Fruit fly (Drosophila melanogaster): ENCODE measurements around the gene CG5787.

Gene CG5787

DNA sequence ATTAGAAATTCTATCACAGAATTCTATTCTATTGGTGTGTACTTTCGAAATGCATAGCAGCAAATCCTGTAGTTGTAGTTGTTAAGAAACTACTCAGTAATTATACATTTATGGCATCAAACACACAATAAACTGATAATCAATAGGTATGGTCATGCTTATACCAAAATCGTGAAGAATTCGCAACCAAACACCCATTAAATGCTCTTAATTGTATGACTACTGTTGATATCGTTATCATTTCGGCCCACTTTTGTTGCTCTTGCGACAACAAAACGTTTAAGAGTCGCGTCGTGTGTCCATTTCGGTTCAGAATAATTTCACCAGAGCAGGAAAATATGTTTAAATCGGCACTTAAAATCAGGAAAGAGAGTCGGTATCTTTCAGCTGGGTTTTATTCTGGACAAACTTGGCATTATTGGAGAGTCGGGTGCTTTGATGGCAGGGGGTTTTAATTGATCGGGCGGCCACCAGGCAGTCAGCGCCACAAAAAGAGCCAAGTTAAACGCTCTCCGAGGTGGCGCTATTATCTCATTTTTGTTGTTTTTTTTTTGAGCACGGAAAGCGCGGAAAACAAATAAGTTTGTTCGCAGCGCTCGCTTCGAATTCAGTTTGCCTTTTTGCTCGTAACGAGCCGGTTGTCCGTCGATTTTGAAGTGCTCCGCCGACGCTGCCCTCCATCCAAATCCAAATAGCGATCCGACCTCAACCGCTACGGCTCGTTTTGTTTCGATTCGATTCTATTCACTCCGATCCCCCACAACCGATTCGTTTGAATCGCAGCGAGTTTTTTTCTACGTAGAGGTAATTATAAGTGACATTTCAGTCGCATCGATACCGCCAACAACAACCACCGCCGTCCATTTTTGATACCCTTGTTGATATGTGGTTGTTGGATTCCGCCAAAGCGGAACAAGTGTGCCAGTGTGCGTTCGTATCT lies 6.0 kb upstream of the CG5787 start, which contains the start of gene MRP (continued):
- TF ChIP-seq fd3F (GFP tag; optimal IDR thresholded peaks at IDR 0.05) (no peak), trem (tag; optimal IDR thresholded peaks at IDR 0.05) (no peak), Rx (GFP tag; IDR thresholded peaks at IDR 0.05) (no peak), NFAT (GFP tag; IDR thresholded peaks at IDR 0.05) (peak; percentile 26; the same call in 1 of the 2 replicates), grau (tag; optimal IDR thresholded peaks at IDR 0.05) (no peak), Dref (GFP tag; IDR thresholded peaks at IDR 0.05) (no peak), CG3838 (GFP tag; optimal IDR thresholded peaks at IDR 0.05) (no peak), aop (GFP tag; IDR thresholded peaks at IDR 0.05) (no peak), Blimp-1 (GFP tag; optimal IDR thresholded peaks at IDR 0.05) (no peak), al (GFP tag; IDR thresholded peaks at IDR 0.05) (no peak), prd (optimal IDR thresholded peaks at IDR 0.05) (no peak), prd (GFP tag; IDR thresholded peaks at IDR 0.05) (no peak), CG12659 (GFP tag; optimal IDR thresholded peaks at IDR 0.05) (no peak), CG15601 (tag; optimal IDR thresholded peaks at IDR 0.05) (no peak), crol (GFP tag; IDR thresholded peaks at IDR 0.05) (no peak), CG13894 (tag; optimal IDR thresholded peaks at IDR 0.05) (no peak), CG5953 (GFP tag; IDR thresholded peaks at IDR 0.05) (peak; percentile 44; the same call in 1 of the 2 replicates), Abd-B (GFP tag; optimal IDR thresholded peaks at IDR 0.05) (no peak), CG10979 (tag; optimal IDR thresholded peaks at IDR 0.05) (no peak), CG8478 (optimal IDR thresholded peaks at IDR 0.05) (no peak), CG4820 (GFP tag; optimal IDR thresholded peaks at IDR 0.05) (no peak), Bdp1 (GFP tag; optimal IDR thresholded peaks at IDR 0.05) (no peak), CG12219 (GFP tag; optimal IDR thresholded peaks at IDR 0.05) (no peak), zen (tag; optimal IDR thresholded peaks at IDR 0.05) (no peak), pan (optimal IDR thresholded peaks at IDR 0.05) (no peak), pan (GFP tag; optimal IDR thresholded peaks at IDR 0.05 in 1 of 2, IDR thresholded peaks at IDR 0.05 in 1 of 2) (no peak), CG6272 (GFP tag; IDR thresholded peaks at IDR 0.05) (no peak), sqz (GFP tag; optimal IDR thresholded peaks at IDR 0.05) (peak; percentile 69), tio (GFP tag; optimal IDR thresholded peaks at IDR 0.05) (no peak), Camta (GFP tag; optimal IDR thresholded peaks at IDR 0.05) (no peak), CG8388 (GFP tag; optimal IDR thresholded peaks at IDR 0.05) (no peak), CG10543 (GFP tag; optimal IDR thresholded peaks at IDR 0.05) (peak; percentile 66), Dek (tag; optimal IDR thresholded peaks at IDR 0.05) (no peak), cas (GFP tag; IDR thresholded peaks at IDR 0.05) (no peak), gt (GFP tag; IDR thresholded peaks at IDR 0.05) (no peak), CG6791 (GFP tag; IDR thresholded peaks at IDR 0.05; ENCODE audit: partially characterized antibody) (no peak), Max (GFP tag; optimal IDR thresholded peaks at IDR 0.05) (no peak), inv (GFP tag; IDR thresholded peaks at IDR 0.05; ENCODE audit: partially characterized antibody) (peak; percentile 17; the same call in 1 of the 2 replicates), Side (GFP tag; optimal IDR thresholded peaks at IDR 0.05) (no peak), CG9215 (GFP tag; IDR thresholded peaks at IDR 0.05) (no peak), Tbp (GFP tag; optimal IDR thresholded peaks at IDR 0.05) (no peak), CG14014 (GFP tag; IDR thresholded peaks at IDR 0.05) (0 out of 2 replicates have a peak, but pooled peaks have one; percentile 10), Dip2 (GFP tag; IDR thresholded peaks at IDR 0.05) (no peak), sug (tag; optimal IDR thresholded peaks at IDR 0.05) (peak; percentile 86), lola (GFP tag; optimal IDR thresholded peaks at IDR 0.05) (no peak), CG18011 (GFP tag; optimal IDR thresholded peaks at IDR 0.05) (no peak), CG12236 (GFP tag; optimal IDR thresholded peaks at IDR 0.05) (no peak), CG2889 (GFP tag; IDR thresholded peaks at IDR 0.05) (no peak), CG10267 (tag; optimal IDR thresholded peaks at IDR 0.05) (no peak), Antp (GFP tag; optimal IDR thresholded peaks at IDR 0.05) (no peak)

Measured in whole organism, embryonic.